Fruit fly (Drosophila melanogaster) whole organism, embryonic: ENCODE measurements around the gene mRpL3.

Source experiments
- B-H1 ChIP-seq: fragments of 200-800 bp; sonication (Bioruptor generic); IDR thresholded peaks from 3 replicates; pipeline ENCODE4 v1.3.6; 2022; ENCODE audit warnings: missing biosample characterization, missing genetic modification characterization
- CG1024 ChIP-seq: fragments of 200-800 bp; sonication (Bioruptor generic); IDR thresholded peaks from 2 replicates; pipeline ENCODE4 v1.3.6; 2022; ENCODE audit warnings: missing biosample characterization, missing genetic modification characterization
- CG11093 ChIP-seq: fragments of 200-800 bp; sonication (Bioruptor generic); IDR thresholded peaks from 3 replicates; pipeline ENCODE4 v1.3.6; 2022; ENCODE audit warnings: missing biosample characterization, missing genetic modification characterization
- CG11456 ChIP-seq: fragments of 200-800 bp; sonication (Bioruptor generic); IDR thresholded peaks from 3 replicates; pipeline ENCODE4 v1.3.6; 2022; ENCODE audit warnings: missing biosample characterization, missing genetic modification characterization
- CG12744 ChIP-seq: fragments of 200-800 bp; sonication (Bioruptor generic); optimal IDR thresholded peaks from 2 replicates; lab custom pipeline; 2016; ENCODE audit warnings: missing biosample characterization, missing genetic modification characterization
- CG13424 ChIP-seq: fragments of 200-800 bp; sonication (Bioruptor generic); optimal IDR thresholded peaks from 2 replicates; lab custom pipeline; 2019; ENCODE audit warnings: missing biosample characterization, mild to moderate bottlenecking, missing genetic modification characterization, moderate library complexity
- CG13624 ChIP-seq: fragments of 200-800 bp; sonication (Bioruptor generic); optimal IDR thresholded peaks from 2 replicates; lab custom pipeline; 2016; ENCODE audit warnings: missing biosample characterization, missing genetic modification characterization
- CG15601 ChIP-seq: fragments of 200-800 bp; sonication (Bioruptor generic); optimal IDR thresholded peaks from 3 replicates; lab custom pipeline; 2019; ENCODE audit warnings: missing biosample characterization, mild to moderate bottlenecking, missing genetic modification characterization, moderate library complexity
- CG18599 ChIP-seq: fragments of 200-800 bp; sonication (Bioruptor generic); optimal IDR thresholded peaks from 3 replicates; lab custom pipeline; 2017; ENCODE audit warnings: missing biosample characterization, missing genetic modification characterization, mild to moderate bottlenecking, moderate library complexity, missing genetic modification reagents
- CG2199 ChIP-seq: fragments of 200-800 bp; sonication (Bioruptor generic); IDR thresholded peaks from 3 replicates; pipeline ENCODE4 v1.3.6; 2022; ENCODE audit warnings: missing biosample characterization, missing genetic modification characterization
- CG32532 ChIP-seq: fragments of 200-800 bp; sonication (Bioruptor generic); IDR thresholded peaks from 2 replicates; pipeline ENCODE4 v1.3.6; 2022; ENCODE audit warnings: missing biosample characterization, missing genetic modification characterization
- CG34224 ChIP-seq: fragments of 200-800 bp; sonication (Bioruptor generic); IDR thresholded peaks from 3 replicates; pipeline ENCODE4 v1.3.6; 2022; ENCODE audit warnings: missing biosample characterization, missing genetic modification characterization; ENCODE audit not compliant: partially characterized antibody
- CG4707 ChIP-seq: fragments of 200-800 bp; sonication (Bioruptor generic); optimal IDR thresholded peaks from 2 replicates; lab custom pipeline; 2018; ENCODE audit warnings: missing biosample characterization, mild to moderate bottlenecking, missing genetic modification characterization, moderate library complexity
- CG5953 ChIP-seq: fragments of 200-800 bp; sonication (Bioruptor generic); IDR thresholded peaks from 2 replicates; pipeline ENCODE4 v1.3.6; 2022; ENCODE audit warnings: missing biosample characterization, missing genetic modification characterization
- CG9609 ChIP-seq: fragments of 200-800 bp; sonication (Bioruptor generic); optimal IDR thresholded peaks from 3 replicates; lab custom pipeline; 2016; ENCODE audit warnings: missing biosample characterization, missing genetic modification characterization
- CHES-1-like ChIP-seq: fragments of 200-800 bp; sonication (Bioruptor generic); optimal IDR thresholded peaks from 2 replicates; lab custom pipeline; 2016; ENCODE audit warnings: missing biosample characterization, missing genetic modification characterization
- Dip3 ChIP-seq: fragments of 200-800 bp; sonication (Bioruptor generic); optimal IDR thresholded peaks from 3 replicates; lab custom pipeline; 2016; ENCODE audit warnings: missing biosample characterization, missing genetic modification characterization
- Elba2 ChIP-seq: fragments of 200-800 bp; sonication (Bioruptor generic); optimal IDR thresholded peaks from 3 replicates; lab custom pipeline; 2016; ENCODE audit warnings: missing biosample characterization, missing genetic modification characterization
- Ets65A ChIP-seq: fragments of 200-800 bp; sonication (Bioruptor generic); peaks from one replicate; lab custom pipeline; 2016; ENCODE audit warnings: missing biosample characterization, missing genetic modification characterization
- HLH3B ChIP-seq: fragments of 200-800 bp; sonication (Bioruptor generic); IDR thresholded peaks from 2 replicates; pipeline ENCODE4 v1.3.6; 2022; ENCODE audit warnings: missing biosample characterization, missing genetic modification characterization
- Hand ChIP-seq: fragments of 200-800 bp; sonication (Bioruptor generic); optimal IDR thresholded peaks from 2 replicates; lab custom pipeline; 2017; ENCODE audit warnings: mild to moderate bottlenecking, missing biosample characterization, missing genetic modification reagents, missing genetic modification characterization
- Hr51 ChIP-seq, 2 experiments: fragments of 200-800 bp; sonication (Bioruptor generic); optimal IDR thresholded peaks; 2 replicates in 1 of 2; 3 replicates in 1 of 2; lab custom pipeline; 2016 to 2018; ENCODE audit warnings: missing biosample characterization in 2 of 2, missing genetic modification characterization in 2 of 2, mild to moderate bottlenecking in 1 of 2, moderate library complexity in 1 of 2
- Hsf ChIP-seq: fragments of 200-800 bp; sonication (Bioruptor generic); optimal IDR thresholded peaks from 3 replicates; lab custom pipeline; 2016; ENCODE audit warnings: missing biosample characterization, missing genetic modification characterization
- Jarid2 ChIP-seq: fragments of 200-800 bp; sonication (Bioruptor generic); optimal IDR thresholded peaks from 3 replicates; lab custom pipeline; 2017; ENCODE audit warnings: mild to moderate bottlenecking, missing biosample characterization, missing genetic modification reagents, missing genetic modification characterization
- Lpt ChIP-seq: fragments of >200 bp; optimal IDR thresholded peaks from 2 replicates; lab custom pipeline; 2018; ENCODE audit warnings: missing biosample characterization, missing genetic modification characterization
- Sry-β ChIP-seq: fragments of 200-800 bp; sonication (Bioruptor generic); optimal IDR thresholded peaks from 2 replicates; lab custom pipeline; 2018; ENCODE audit warnings: missing biosample characterization, mild to moderate bottlenecking, missing genetic modification characterization, moderate library complexity
- ase ChIP-seq: fragments of 200-800 bp; sonication (Bioruptor generic); IDR thresholded peaks from 3 replicates; pipeline ENCODE4 v1.3.6; 2022; ENCODE audit warnings: missing biosample characterization, missing genetic modification characterization
- bab2 ChIP-seq: fragments of 200-800 bp; sonication (Bioruptor generic); optimal IDR thresholded peaks from 2 replicates; lab custom pipeline; 2016; ENCODE audit warnings: missing biosample characterization, missing genetic modification characterization
- cas ChIP-seq: fragments of 200-800 bp; sonication (Bioruptor generic); IDR thresholded peaks from 2 replicates; pipeline ENCODE4 v1.3.6; 2022; ENCODE audit warnings: missing biosample characterization, missing genetic modification characterization
- ci ChIP-seq: fragments of 200-800 bp; sonication (Bioruptor generic); IDR thresholded peaks from 3 replicates; pipeline ENCODE4 v1.3.6; 2022; ENCODE audit warnings: missing biosample characterization, missing genetic modification characterization
- dan ChIP-seq: fragments of 200-800 bp; sonication (Bioruptor generic); IDR thresholded peaks from 2 replicates; pipeline ENCODE4 v1.3.6; 2022; ENCODE audit warnings: missing biosample characterization, missing genetic modification characterization
- disco-r ChIP-seq: fragments of 200-800 bp; sonication (Bioruptor generic); optimal IDR thresholded peaks from 2 replicates; lab custom pipeline; 2016; ENCODE audit warnings: missing biosample characterization, missing genetic modification characterization
- dpn ChIP-seq, 2 experiments: fragments of 200-800 bp; sonication (Bioruptor generic); optimal IDR thresholded peaks; 3 replicates each; lab custom pipeline; 2016; ENCODE audit warnings: missing biosample characterization in 2 of 2, missing genetic modification characterization in 2 of 2
- ewg ChIP-seq: fragments of 200-800 bp; sonication (Bioruptor generic); optimal IDR thresholded peaks from 3 replicates; lab custom pipeline; 2017; ENCODE audit warnings: mild to moderate bottlenecking, missing biosample characterization, missing genetic modification reagents, missing genetic modification characterization
- fru ChIP-seq: fragments of >200 bp; optimal IDR thresholded peaks from 2 replicates; lab custom pipeline; 2017
- gsb-n ChIP-seq: fragments of 200-800 bp; sonication (Bioruptor generic); optimal IDR thresholded peaks from 3 replicates; lab custom pipeline; 2018; ENCODE audit warnings: missing biosample characterization, mild to moderate bottlenecking, missing genetic modification characterization
- hb ChIP-seq: fragments of 200-800 bp; sonication (Bioruptor generic); IDR thresholded peaks from 3 replicates; pipeline ENCODE4 v1.3.6; 2022; ENCODE audit warnings: missing biosample characterization, missing genetic modification characterization; ENCODE audit not compliant: partially characterized antibody
- lola ChIP-seq, 3 experiments: fragments of >200 bp in 2 of 3; fragments of 200-800 bp in 1 of 3; sonication (Bioruptor generic) in 1 of 3; optimal IDR thresholded peaks; 2 replicates each; lab custom pipeline; 2017 to 2019; ENCODE audit warnings: missing biosample characterization in 3 of 3, missing genetic modification characterization in 3 of 3, mild to moderate bottlenecking in 1 of 3, moderate library complexity in 1 of 3
- nau ChIP-seq: fragments of 200-800 bp; sonication (Bioruptor generic); optimal IDR thresholded peaks from 3 replicates; lab custom pipeline; 2017; ENCODE audit warnings: missing biosample characterization, mild to moderate bottlenecking, missing genetic modification characterization, missing genetic modification reagents
- pros ChIP-seq: fragments of 200-800 bp; sonication (Bioruptor generic); optimal IDR thresholded peaks from 3 replicates; lab custom pipeline; 2019; ENCODE audit warnings: missing biosample characterization, mild to moderate bottlenecking, missing genetic modification characterization, moderate library complexity
- rib ChIP-seq: fragments of 200-800 bp; sonication (Bioruptor generic); IDR thresholded peaks from 2 replicates; pipeline ENCODE4 v1.3.6; 2022; ENCODE audit warnings: missing biosample characterization, missing genetic modification characterization
- ro ChIP-seq: fragments of 200-800 bp; sonication (Bioruptor generic); IDR thresholded peaks from 2 replicates; pipeline ENCODE4 v1.3.6; 2022; ENCODE audit warnings: missing biosample characterization, missing genetic modification characterization
- sens-2 ChIP-seq: fragments of 200-800 bp; sonication (Bioruptor generic); IDR thresholded peaks from 2 replicates; pipeline ENCODE4 v1.3.6; 2022; ENCODE audit warnings: missing biosample characterization, missing genetic modification characterization
- sim ChIP-seq: fragments of 200-800 bp; sonication (Bioruptor generic); IDR thresholded peaks from 2 replicates; pipeline ENCODE4 v1.3.6; 2022; ENCODE audit warnings: missing biosample characterization, missing genetic modification characterization
- sima ChIP-seq: fragments of 200-800 bp; sonication (Bioruptor generic); optimal IDR thresholded peaks from 2 replicates; lab custom pipeline; 2016; ENCODE audit warnings: missing biosample characterization, missing genetic modification characterization
- tgo ChIP-seq: fragments of 200-800 bp; sonication (Bioruptor generic); IDR thresholded peaks from 3 replicates; pipeline ENCODE4 v1.3.6; 2022; ENCODE audit warnings: missing biosample characterization, missing genetic modification characterization
- tup ChIP-seq: fragments of 200-800 bp; sonication (Bioruptor generic); optimal IDR thresholded peaks from 2 replicates; lab custom pipeline; 2016; ENCODE audit warnings: missing biosample characterization, mild to moderate bottlenecking, missing genetic modification characterization, moderate library complexity
- vfl ChIP-seq: fragments of 200-800 bp; sonication (Bioruptor generic); optimal IDR thresholded peaks from 2 replicates; lab custom pipeline; 2016; ENCODE audit warnings: missing biosample characterization, missing genetic modification characterization
- wek ChIP-seq: fragments of 200-800 bp; sonication (Bioruptor generic); optimal IDR thresholded peaks from 3 replicates; lab custom pipeline; 2018; ENCODE audit warnings: missing biosample characterization, mild to moderate bottlenecking, missing genetic modification characterization, moderate library complexity
- z ChIP-seq: fragments of 200-800 bp; sonication (Bioruptor generic); IDR thresholded peaks from 3 replicates; pipeline ENCODE4 v1.3.6; 2022; ENCODE audit warnings: missing biosample characterization, missing genetic modification characterization
- zfh1 ChIP-seq: fragments of 200-800 bp; sonication (Bioruptor generic); IDR thresholded peaks from 3 replicates; pipeline ENCODE4 v1.3.6; 2022; ENCODE audit warnings: missing biosample characterization, missing genetic modification characterization

The mRpL3 gene

dm6 chrX:15803764-15804563, 42.9 kb downstream of the mRpL3 start, which contains the start of the genes PGRP-LE and sd (continued):
- TF ChIP-seq Hand (GFP tag; lab: Kevin White, UChicago) (no peak), CG18599 (GFP tag; lab: Kevin White, UChicago) (no peak), ro (GFP tag; lab: Robert Waterston, UW) (no peak), ewg (no peak), disco-r (GFP tag; lab: Kevin White, UChicago) (no peak), CG2199 (GFP tag; lab: Robert Waterston, UW) (no peak), fru (lab: Kevin White, UChicago) (no peak), CG11456 (GFP tag; lab: Robert Waterston, UW) (no peak), sens-2 (GFP tag; lab: Robert Waterston, UW) (no peak), Elba2 (GFP tag; lab: Kevin White, UChicago) (no peak), CG12744 (GFP tag; lab: Kevin White, UChicago) (no peak), CG13424 (peak; percentile 2), CG32532 (GFP tag; lab: Robert Waterston, UW) (no peak), Dip3 (no peak), CG15601 (tag; lab: Kevin White, UChicago) (no peak), tup (GFP tag; lab: Kevin White, UChicago) (no peak), hb (GFP tag; lab: Robert Waterston, UW) (no peak), CHES-1-like (no peak), Hsf (GFP tag; lab: Kevin White, UChicago) (no peak), CG1024 (GFP tag; lab: Robert Waterston, UW) (no peak), vfl (GFP tag; lab: Kevin White, UChicago) (no peak), HLH3B (GFP tag; lab: Robert Waterston, UW) (no peak), bab2 (GFP tag; lab: Kevin White, UChicago) (no peak), tgo (no peak), wek (GFP tag; lab: Kevin White, UChicago) (no peak), lola (GFP tag; optimal IDR thresholded peaks at IDR 0.05; lab: Kevin White, UChicago) (peak in 1 of 3 experiments; percentile 16), CG5953 (GFP tag; lab: Robert Waterston, UW) (no peak), zfh1 (no peak), sim (no peak), dpn (GFP tag; optimal IDR thresholded peaks at IDR 0.05; lab: Kevin White, UChicago) (no peak), ci (GFP tag; lab: Robert Waterston, UW) (peak; percentile 23; the same call in 1 of the 3 replicates), dan (no peak), CG34224 (GFP tag; lab: Robert Waterston, UW) (peak; percentile 54; the same call in 2 of the 3 replicates), CG4707 (GFP tag; lab: Kevin White, UChicago) (peak; percentile 70), gsb-n (tag; lab: Kevin White, UChicago) (no peak), ase (GFP tag; lab: Robert Waterston, UW) (no peak), z (GFP tag; lab: Robert Waterston, UW) (peak; percentile 77), B-H1 (GFP tag; lab: Robert Waterston, UW) (no peak), Hr51 (GFP tag; optimal IDR thresholded peaks at IDR 0.05; lab: Kevin White, UChicago) (peak in 1 of 2 experiments; percentile 5), cas (GFP tag; lab: Robert Waterston, UW) (no peak), rib (GFP tag; lab: Robert Waterston, UW) (0 out of 2 replicates have a peak, but pooled peaks have one; percentile 33), CG13624 (GFP tag; lab: Kevin White, UChicago) (no peak), pros (GFP tag; lab: Kevin White, UChicago) (no peak), Sry-β (GFP tag; lab: Kevin White, UChicago) (no peak), Lpt (no peak), nau (GFP tag; lab: Kevin White, UChicago) (no peak), Jarid2 (GFP tag; lab: Kevin White, UChicago) (peak; percentile 78), CG9609 (GFP tag; lab: Kevin White, UChicago) (no peak), CG11093 (GFP tag; lab: Robert Waterston, UW) (no peak), Ets65A (no peak), sima (no peak)
